Fruit fly (Drosophila melanogaster) whole organism, wandering third instar larva: ENCODE measurements around the gene Naxe.

Experiments used
- Abd-B ChIP-seq: fragments of >200 bp; optimal IDR thresholded peaks from 2 replicates; lab custom pipeline; 2017; ENCODE audit warnings: missing biosample characterization, missing genetic modification characterization
- CG32264 ChIP-seq: fragments of 200-800 bp; sonication (Bioruptor generic); optimal IDR thresholded peaks from 2 replicates; lab custom pipeline; 2016; ENCODE audit warnings: missing biosample characterization, missing genetic modification characterization
- CG9705 ChIP-seq: fragments of 200-800 bp; sonication (Bioruptor generic); optimal IDR thresholded peaks from 2 replicates; lab custom pipeline; 2018; ENCODE audit warnings: missing biosample characterization, mild to moderate bottlenecking, missing genetic modification characterization
- Dfd ChIP-seq: fragments of >200 bp; optimal IDR thresholded peaks from 2 replicates; lab custom pipeline; 2017; ENCODE audit warnings: missing biosample characterization, missing genetic modification characterization
- Dif ChIP-seq: fragments of 200-275, 200-300 bp; sonication (Bioruptor generic); optimal IDR thresholded peaks from 2 replicates; lab custom pipeline; 2018; ENCODE audit warnings: missing biosample characterization, missing genetic modification characterization; ENCODE audit not compliant: partially characterized antibody
- Hnf4 ChIP-seq: fragments of 200-800 bp; sonication (Bioruptor generic); optimal IDR thresholded peaks from 2 replicates; lab custom pipeline; 2016; ENCODE audit warnings: missing biosample characterization, mild to moderate bottlenecking, missing genetic modification characterization
- Hr78 ChIP-seq: fragments of >200 bp; optimal IDR thresholded peaks from 2 replicates; lab custom pipeline; 2017; ENCODE audit warnings: missing biosample characterization, missing genetic modification characterization
- Hr83 ChIP-seq: fragments of 200-300 bp; sonication (Bioruptor generic); optimal IDR thresholded peaks from 2 replicates; lab custom pipeline; 2016; ENCODE audit warnings: missing biosample characterization, mild to moderate bottlenecking, missing genetic modification characterization, moderate library complexity; ENCODE audit not compliant: poor library complexity, severe bottlenecking
- Jra ChIP-seq: sonication (Bioruptor generic); optimal IDR thresholded peaks from 2 replicates; lab custom pipeline; 2016; ENCODE audit warnings: missing biosample characterization, missing genetic modification characterization
- Mio ChIP-seq: sonication (Bioruptor generic); optimal IDR thresholded peaks from 2 replicates; lab custom pipeline; 2016; ENCODE audit warnings: missing biosample characterization, missing genetic modification characterization
- Myc ChIP-seq: fragments of >200 bp; optimal IDR thresholded peaks from 2 replicates; lab custom pipeline; 2017
- OdsH ChIP-seq: fragments of 200-800 bp; sonication (Bioruptor generic); optimal IDR thresholded peaks from 2 replicates; lab custom pipeline; 2016; ENCODE audit warnings: missing biosample characterization, mild to moderate bottlenecking, missing genetic modification characterization
- Rel ChIP-seq, 2 experiments: fragments of 200-800 bp; sonication (Bioruptor generic) in 1 of 2; optimal IDR thresholded peaks; 2 replicates in 1 of 2; 3 replicates in 1 of 2; lab custom pipeline; 2016 to 2019; ENCODE audit warnings: mild to moderate bottlenecking in 2 of 2, missing biosample characterization in 2 of 2, missing genetic modification characterization in 2 of 2, moderate library complexity in 1 of 2
- Sp1 ChIP-seq: fragments of 200-800 bp; sonication (Bioruptor generic); optimal IDR thresholded peaks from 3 replicates; lab custom pipeline; 2019; ENCODE audit warnings: missing biosample characterization, mild to moderate bottlenecking, missing genetic modification characterization, moderate library complexity
- Vsx2 ChIP-seq: fragments of 200-300, 225-300 bp; sonication (Bioruptor generic); optimal IDR thresholded peaks from 2 replicates; lab custom pipeline; 2018; ENCODE audit warnings: missing biosample characterization, missing genetic modification characterization; ENCODE audit not compliant: partially characterized antibody
- br ChIP-seq: fragments of 200-800 bp; sonication (Bioruptor generic); optimal IDR thresholded peaks from 2 replicates; lab custom pipeline; 2016; ENCODE audit warnings: missing biosample characterization, missing genetic modification characterization
- brk ChIP-seq: fragments of 200-800 bp; sonication (Bioruptor generic); optimal IDR thresholded peaks from 2 replicates; lab custom pipeline; 2016; ENCODE audit warnings: missing biosample characterization, mild to moderate bottlenecking, missing genetic modification characterization
- dl ChIP-seq, 2 experiments: fragments of 175-275, 200-275 bp in 1 of 2; fragments of 200-275 bp in 1 of 2; sonication (Bioruptor generic); optimal IDR thresholded peaks; lab custom pipeline; 2018; ENCODE audit warnings: mild to moderate bottlenecking in 2 of 2, missing biosample characterization in 2 of 2, missing genetic modification characterization in 2 of 2, moderate library complexity in 2 of 2; ENCODE audit not compliant: partially characterized antibody in 2 of 2, insufficient read depth in 1 of 2
- dmrt93B ChIP-seq: fragments of 200-800 bp; sonication (Bioruptor generic); optimal IDR thresholded peaks from 2 replicates; lab custom pipeline; 2018; ENCODE audit warnings: missing biosample characterization, mild to moderate bottlenecking, missing genetic modification characterization
- dsf ChIP-seq: sonication (Bioruptor generic); optimal IDR thresholded peaks from 2 replicates; lab custom pipeline; 2016; ENCODE audit warnings: missing biosample characterization, missing genetic modification characterization, borderline replicate concordance
- ey ChIP-seq: fragments of 200-800 bp; sonication (Bioruptor generic); optimal IDR thresholded peaks from 2 replicates; lab custom pipeline; 2016; ENCODE audit warnings: missing biosample characterization, missing genetic modification characterization
- foxo ChIP-seq, 2 experiments: fragments of 200-800 bp; sonication (Bioruptor generic); optimal IDR thresholded peaks; 2 replicates in 1 of 2; 3 replicates in 1 of 2; lab custom pipeline; 2016 to 2017; ENCODE audit warnings: missing biosample characterization in 2 of 2, missing genetic modification characterization in 2 of 2
- fru ChIP-seq: fragments of 200-800 bp; sonication (Bioruptor generic); optimal IDR thresholded peaks from 3 replicates; lab custom pipeline; 2016; ENCODE audit warnings: missing biosample characterization, mild to moderate bottlenecking, missing genetic modification characterization
- h ChIP-seq: fragments of 200-800 bp; sonication (Bioruptor generic); optimal IDR thresholded peaks from 3 replicates; lab custom pipeline; 2016; ENCODE audit warnings: missing biosample characterization, mild to moderate bottlenecking, missing genetic modification characterization
- jim ChIP-seq: fragments of 175-275, 200-325 bp; sonication (Bioruptor generic); optimal IDR thresholded peaks from 2 replicates; lab custom pipeline; 2016; ENCODE audit warnings: missing biosample characterization, mild to moderate bottlenecking, missing genetic modification characterization
- lola ChIP-seq: fragments of >200 bp; optimal IDR thresholded peaks from 2 replicates; lab custom pipeline; 2017; ENCODE audit warnings: missing biosample characterization, missing genetic modification characterization
- pan ChIP-seq: fragments of >200 bp; optimal IDR thresholded peaks from 2 replicates; lab custom pipeline; 2017
- psq ChIP-seq: fragments of 200-800 bp; sonication (Bioruptor generic); optimal IDR thresholded peaks from 3 replicates; lab custom pipeline; 2017; ENCODE audit warnings: missing biosample characterization, mild to moderate bottlenecking, missing genetic modification characterization, moderate library complexity
- rgr ChIP-seq: fragments of 200-800 bp; sonication (Bioruptor generic); optimal IDR thresholded peaks from 3 replicates; lab custom pipeline; 2016; ENCODE audit warnings: missing biosample characterization, mild to moderate bottlenecking, missing genetic modification characterization
- sage ChIP-seq: fragments of 200-800 bp; sonication (Bioruptor generic); optimal IDR thresholded peaks from 2 replicates; lab custom pipeline; 2016; ENCODE audit warnings: missing biosample characterization, mild to moderate bottlenecking, missing genetic modification characterization
- sv ChIP-seq: fragments of 200-800 bp; sonication (Bioruptor generic); optimal IDR thresholded peaks from 3 replicates; lab custom pipeline; 2016; ENCODE audit warnings: missing biosample characterization, missing genetic modification characterization
- tai ChIP-seq: sonication (Bioruptor generic); optimal IDR thresholded peaks from 2 replicates; lab custom pipeline; 2016; ENCODE audit warnings: missing biosample characterization, missing genetic modification characterization
- woc ChIP-seq: sonication (Bioruptor generic); optimal IDR thresholded peaks from 2 replicates; lab custom pipeline; 2016; ENCODE audit warnings: missing biosample characterization, mild to moderate bottlenecking, missing genetic modification characterization

Gene Naxe

DNA sequence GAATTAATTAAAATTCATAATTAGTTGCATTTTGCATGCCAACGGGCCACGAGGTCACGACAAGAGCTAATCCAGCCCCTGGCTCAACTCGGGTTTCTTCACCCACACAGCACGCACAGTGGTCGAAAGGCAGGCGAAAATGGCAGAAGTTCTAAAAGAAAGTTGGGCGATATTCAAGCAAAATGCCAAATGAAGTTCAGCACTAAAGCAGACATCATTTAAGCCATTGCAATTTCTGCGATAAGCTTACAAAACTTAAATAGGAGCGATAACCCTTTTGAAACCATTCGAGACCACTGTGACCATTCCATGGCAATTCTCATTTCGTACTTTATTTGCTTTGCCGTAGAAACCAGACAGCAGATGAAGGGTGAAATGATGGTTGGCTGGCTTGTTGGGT lies 18.4 kb downstream of the Naxe start:
- peak; percentile 36 for TF ChIP-seq Hnf4 (GFP tag; lab: Kevin White, UChicago)
- TF ChIP-seq Dif (GFP tag; lab: Kevin White, UChicago): no peak
- TF ChIP-seq woc (GFP tag; lab: Kevin White, UChicago): peak; percentile 42
- TF ChIP-seq ey (GFP tag; lab: Kevin White, UChicago): peak; percentile 68
- TF ChIP-seq br: peak; percentile 48
- TF ChIP-seq foxo (GFP tag; optimal IDR thresholded peaks at IDR 0.05; lab: Kevin White, UChicago): peak in 1 of 2 experiments; percentile 62
- no peak for TF ChIP-seq lola
- peak; percentile 63 for TF ChIP-seq fru (GFP tag; lab: Kevin White, UChicago)
- peak; percentile 39 for TF ChIP-seq psq (GFP tag; lab: Kevin White, UChicago)
- TF ChIP-seq Abd-B: no peak
- TF ChIP-seq dsf (GFP tag; lab: Kevin White, UChicago): no peak
- no peak for TF ChIP-seq pan
- TF ChIP-seq OdsH (GFP tag; lab: Kevin White, UChicago): peak; percentile 49
- TF ChIP-seq dmrt93B (GFP tag; lab: Kevin White, UChicago): peak; percentile 20
- TF ChIP-seq Jra: no peak
- peak; percentile 61 for TF ChIP-seq rgr (GFP tag; lab: Kevin White, UChicago)
- TF ChIP-seq h: peak; percentile 52

DNA sequence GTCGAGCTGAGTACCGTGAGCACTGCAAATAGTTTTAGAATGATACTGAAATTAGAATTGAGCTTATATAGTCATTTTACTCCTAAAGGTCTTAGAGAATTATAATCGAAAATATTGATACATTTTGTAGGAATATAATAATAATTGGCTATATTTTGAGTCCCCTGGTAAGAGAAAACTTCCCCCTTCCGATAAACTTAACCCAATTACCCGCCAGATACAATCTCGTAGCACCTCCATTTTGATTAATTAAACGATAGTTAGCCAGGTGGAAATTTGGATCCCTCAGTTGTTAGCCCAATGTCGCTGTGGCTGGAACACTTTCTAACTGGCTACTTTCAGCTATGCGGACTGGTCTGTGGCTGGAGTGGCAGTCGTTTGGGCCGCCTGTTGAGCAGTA lies 24.6 kb downstream of the Naxe start, which contains the start of gene Gr9a:
Gene Gr9a (plus strand): TSS at position 301 of the 400 bp plus-strand sequence.
- TF ChIP-seq Abd-B (no peak), sv (GFP tag; lab: Kevin White, UChicago) (no peak), sage (GFP tag; lab: Kevin White, UChicago) (no peak), psq (GFP tag; lab: Kevin White, UChicago) (no peak), h (no peak), Hr83 (GFP tag; lab: Kevin White, UChicago) (no peak), dl (GFP tag; optimal IDR thresholded peaks at IDR 0.05; lab: Kevin White, UChicago; ENCODE audit: insufficient read depth in 1 of 2, partially characterized antibody in 2 of 2) (no peak)
- TF ChIP-seq, all 38 proteins: peak for 0

- TF ChIP-seq Vsx2 (no peak), dmrt93B (GFP tag; lab: Kevin White, UChicago) (no peak), rgr (GFP tag; lab: Kevin White, UChicago) (no peak), Hr78 (GFP tag; lab: Kevin White, UChicago) (no peak), pan (no peak), dl (GFP tag; optimal IDR thresholded peaks at IDR 0.05; lab: Kevin White, UChicago; ENCODE audit: insufficient read depth in 1 of 2, partially characterized antibody in 2 of 2) (no peak), CG9705 (GFP tag; lab: Kevin White, UChicago) (no peak), lola (no peak), Abd-B (no peak), CG32264 (GFP tag; lab: Kevin White, UChicago) (no peak), Myc (lab: Kevin White, UChicago) (no peak), brk (GFP tag; lab: Kevin White, UChicago) (no peak), dsf (GFP tag; lab: Kevin White, UChicago) (no peak), Hnf4 (GFP tag; lab: Kevin White, UChicago) (no peak), sage (GFP tag; lab: Kevin White, UChicago) (no peak)
Observed at dm6 chrX:10057964-10058363, 28.0 kb downstream of the Naxe start.

dm6 chrX:10053547-10053946 lies 32.4 kb downstream of the Naxe start, which contains the start of gene Yp1:
Gene Yp1 (plus strand): TSS chrX:10053811.
- TF ChIP-seq Hnf4 (GFP tag; lab: Kevin White, UChicago) (no peak), sv (GFP tag; lab: Kevin White, UChicago) (no peak), pan (no peak), foxo (GFP tag; optimal IDR thresholded peaks at IDR 0.05; lab: Kevin White, UChicago) (no peak), CG9705 (GFP tag; lab: Kevin White, UChicago) (no peak), fru (GFP tag; lab: Kevin White, UChicago) (no peak), Rel (GFP tag; optimal IDR thresholded peaks at IDR 0.05; lab: Kevin White, UChicago) (no peak), Rel (tag; optimal IDR thresholded peaks at IDR 0.05; lab: Kevin White, UChicago) (no peak), Hr83 (GFP tag; lab: Kevin White, UChicago) (no peak), Mio (GFP tag; lab: Kevin White, UChicago) (no peak), brk (GFP tag; lab: Kevin White, UChicago) (no peak), Hr78 (GFP tag; lab: Kevin White, UChicago) (no peak)

- TF ChIP-seq Sp1 (GFP tag; lab: Kevin White, UChicago) (no peak), tai (no peak), woc (GFP tag; lab: Kevin White, UChicago) (no peak), Dfd (no peak), jim (no peak), Jra (no peak), dmrt93B (GFP tag; lab: Kevin White, UChicago) (no peak), h (no peak), brk (GFP tag; lab: Kevin White, UChicago) (no peak), Hr78 (GFP tag; lab: Kevin White, UChicago) (no peak), dl (GFP tag; optimal IDR thresholded peaks at IDR 0.05; lab: Kevin White, UChicago; ENCODE audit: insufficient read depth in 1 of 2, partially characterized antibody in 2 of 2) (no peak), lola (no peak), rgr (GFP tag; lab: Kevin White, UChicago) (no peak), Abd-B (no peak)
Observed at dm6 chrX:10052549-10052948, 33.4 kb downstream of the Naxe start, which contains the start of gene Yp2. Gene Yp2 (minus strand): TSS chrX:10052636.
